Fruit fly (Drosophila melanogaster) whole organism, adult: ENCODE results near the gene ast.

Experiments used
- CG11617 ChIP-seq: fragments of 200-800 bp; sonication (Bioruptor generic); optimal IDR thresholded peaks from 2 replicates; lab custom pipeline; 2017; ENCODE audit warnings: mild to moderate bottlenecking, missing biosample characterization, missing genetic modification reagents, missing genetic modification characterization
- CG5204 ChIP-seq: fragments of 200-800 bp; sonication (Bioruptor generic); optimal IDR thresholded peaks from 2 replicates; lab custom pipeline; 2016; ENCODE audit warnings: missing biosample characterization, missing genetic modification characterization
- CG7045 ChIP-seq: fragments of 200-800 bp; sonication (Bioruptor generic); optimal IDR thresholded peaks from 2 replicates; lab custom pipeline; 2017; ENCODE audit warnings: missing biosample characterization, mild to moderate bottlenecking, missing genetic modification characterization
- CG7101 ChIP-seq: fragments of 200-800 bp; sonication (Bioruptor generic); optimal IDR thresholded peaks from 2 replicates; lab custom pipeline; 2018; ENCODE audit warnings: missing biosample characterization, mild to moderate bottlenecking, missing genetic modification characterization, moderate library complexity
- Hr96 ChIP-seq: fragments of 200-800 bp; sonication (Bioruptor generic); optimal IDR thresholded peaks from 2 replicates; lab custom pipeline; 2016; ENCODE audit warnings: missing biosample characterization, missing genetic modification characterization
- bab1 ChIP-seq: fragments of 200-800 bp; sonication (Bioruptor generic); optimal IDR thresholded peaks from 3 replicates; lab custom pipeline; 2019; ENCODE audit warnings: missing biosample characterization, mild to moderate bottlenecking, missing genetic modification characterization, moderate library complexity
- cnc ChIP-seq, 2 experiments: fragments of >200 bp; optimal IDR thresholded peaks; 2 replicates each; lab custom pipeline; 2017
- kay ChIP-seq: fragments of 200-800 bp; sonication (Bioruptor generic); peaks from one replicate; lab custom pipeline; 2016; ENCODE audit warnings: missing biosample characterization, missing genetic modification characterization, borderline replicate concordance
- ovo ChIP-seq: fragments of 200-800 bp; sonication (Bioruptor generic); optimal IDR thresholded peaks from 2 replicates; lab custom pipeline; 2016; ENCODE audit warnings: missing biosample characterization, missing genetic modification characterization
- pad ChIP-seq: fragments of 200-800 bp; sonication (Bioruptor generic); optimal IDR thresholded peaks from 3 replicates; lab custom pipeline; 2017; ENCODE audit warnings: missing biosample characterization, missing genetic modification characterization, mild to moderate bottlenecking, moderate library complexity, missing genetic modification reagents
- tj ChIP-seq: fragments of 200-800 bp; sonication (Bioruptor generic); optimal IDR thresholded peaks from 3 replicates; lab custom pipeline; 2017; ENCODE audit warnings: missing biosample characterization, mild to moderate bottlenecking, missing genetic modification characterization, moderate library complexity
- toe ChIP-seq: fragments of 200-800 bp; sonication (Bioruptor generic); optimal IDR thresholded peaks from 2 replicates; lab custom pipeline; 2016; ENCODE audit warnings: missing biosample characterization, missing genetic modification characterization

dm6 chr2L:1074180-1074864 lies 3.4 kb upstream of the ast start:
- TF ChIP-seq Hr96 (GFP tag; lab: Kevin White, UChicago), result no peak
- no peak for TF ChIP-seq cnc (optimal IDR thresholded peaks at IDR 0.05; lab: Kevin White, UChicago)
- no peak for TF ChIP-seq kay (GFP tag; lab: Kevin White, UChicago)
- TF ChIP-seq CG5204 (GFP tag; lab: Kevin White, UChicago), result no peak
- no peak for TF ChIP-seq toe (GFP tag; lab: Kevin White, UChicago)
- no peak for TF ChIP-seq bab1
- no peak for TF ChIP-seq CG7045 (GFP tag; lab: Kevin White, UChicago)
- no peak for TF ChIP-seq pad (GFP tag; lab: Kevin White, UChicago)
- no peak for TF ChIP-seq ovo (GFP tag; lab: Kevin White, UChicago)
- TF ChIP-seq CG7101 (tag; lab: Kevin White, UChicago), result no peak
- TF ChIP-seq tj (GFP tag; lab: Kevin White, UChicago), result peak; percentile 9
- no peak for TF ChIP-seq CG11617
